Worm (Caenorhabditis elegans) whole organism, L3 larva: ENCODE data around the gene T05B4.13.

Experiments used
- nhr-12 ChIP-seq: fragments of 150-350 bp; optimal IDR thresholded peaks from 2 replicates; lab custom pipeline; 2014; ENCODE audit warnings: missing biosample characterization, missing genetic modification characterization
- nhr-23 ChIP-seq: fragments of 150-350 bp; optimal IDR thresholded peaks from 2 replicates; lab custom pipeline; 2014; ENCODE audit warnings: missing biosample characterization, missing genetic modification reagents, missing genetic modification characterization
- nhr-25 ChIP-seq: sonication (generic microtip); optimal IDR thresholded peaks from 2 replicates; lab custom pipeline; 2017; ENCODE audit warnings: missing biosample characterization, missing genetic modification characterization
- nhr-77 ChIP-seq: fragments of 150-350 bp; optimal IDR thresholded peaks from 2 replicates; lab custom pipeline; 2014; ENCODE audit warnings: missing biosample characterization, missing genetic modification characterization
- skn-1 ChIP-seq: fragments of 150-350 bp; optimal IDR thresholded peaks from 2 replicates; lab custom pipeline; 2014; ENCODE audit warnings: missing biosample characterization, missing genetic modification characterization
- snpc-4 ChIP-seq: fragments of 150-350 bp; optimal IDR thresholded peaks from 2 replicates; lab custom pipeline; 2014; ENCODE audit warnings: missing biosample characterization, missing genetic modification characterization

- TF ChIP-seq nhr-77 (tag; lab: Kevin White, UChicago) = no peak
- no peak for TF ChIP-seq nhr-25
- no peak for TF ChIP-seq skn-1 (tag; lab: Kevin White, UChicago)
- no peak for TF ChIP-seq nhr-23 (tag; lab: Kevin White, UChicago)
- TF ChIP-seq snpc-4 (tag; lab: Kevin White, UChicago) = no peak
- TF ChIP-seq nhr-12 (tag; lab: Kevin White, UChicago) = no peak
Observed at ce11 chrV:4168045-4168444, 40.7 kb upstream of the T05B4.13 start.
